Fruit fly (Drosophila melanogaster): ENCODE data around the gene CG10654.

CG10654 gene

dm6 chr3L:12468016-12468415 is 39.6 kb downstream of the CG10654 start, which contains the start of gene eyg (continued):
- TF ChIP-seq jumu (GFP tag; optimal IDR thresholded peaks at IDR 0.05) (no peak), HLHmδ (GFP tag; optimal IDR thresholded peaks at IDR 0.05) (peak; percentile 46), ssp (GFP tag; IDR thresholded peaks at IDR 0.05) (no peak), Jarid2 (GFP tag; optimal IDR thresholded peaks at IDR 0.05) (peak; percentile 68), CG12391 (tag; optimal IDR thresholded peaks at IDR 0.05) (peak; percentile 4), CG2199 (GFP tag; IDR thresholded peaks at IDR 0.05) (0 out of 3 replicates have a peak, but pooled peaks have one; percentile 9), ATbp (GFP tag; optimal IDR thresholded peaks at IDR 0.05) (no peak), CG4820 (GFP tag; optimal IDR thresholded peaks at IDR 0.05) (no peak), repo (GFP tag; optimal IDR thresholded peaks at IDR 0.05) (peak; percentile 15), Lpt (GFP tag; optimal IDR thresholded peaks at IDR 0.05) (no peak), Med (GFP tag) (peak; percentile 94), Awh (GFP tag; IDR thresholded peaks at IDR 0.05) (0 out of 2 replicates have a peak, but pooled peaks have one; percentile 28), CG1792 (GFP tag; optimal IDR thresholded peaks at IDR 0.05) (no peak), Fer1 (GFP tag; optimal IDR thresholded peaks at IDR 0.05) (no peak), vfl (GFP tag; optimal IDR thresholded peaks at IDR 0.05) (no peak), CG6683 (GFP tag; optimal IDR thresholded peaks at IDR 0.05) (no peak), peb (GFP tag; IDR thresholded peaks at IDR 0.05) (no peak), CG4282 (GFP tag; optimal IDR thresholded peaks at IDR 0.05) (no peak), CG12155 (GFP tag; optimal IDR thresholded peaks at IDR 0.05) (no peak), CG32532 (GFP tag; IDR thresholded peaks at IDR 0.05) (peak; percentile 44; the same call in 1 of the 2 replicates), Sry-β (GFP tag; optimal IDR thresholded peaks at IDR 0.05) (no peak), CG11695 (GFP tag; IDR thresholded peaks at IDR 0.05) (0 out of 3 replicates have a peak, but pooled peaks have one; percentile 35), HLH4C (GFP tag; IDR thresholded peaks at IDR 0.05; ENCODE audit: partially characterized antibody) (peak; percentile 36; the same call in 1 of the 3 replicates), CG15073 (GFP tag; optimal IDR thresholded peaks at IDR 0.05) (no peak), Drgx (GFP tag; IDR thresholded peaks at IDR 0.05) (no peak; the same call in 1 of the 2 replicates), pita (GFP tag; optimal IDR thresholded peaks at IDR 0.05) (no peak), YL-1 (GFP tag; optimal IDR thresholded peaks at IDR 0.05) (no peak), CG10654 (GFP tag; optimal IDR thresholded peaks at IDR 0.05) (peak; percentile 30), aop (GFP tag; IDR thresholded peaks at IDR 0.05) (peak; percentile 36; the same call in 1 of the 2 replicates), gcm2 (GFP tag; optimal IDR thresholded peaks at IDR 0.05) (no peak), CG7928 (GFP tag; optimal IDR thresholded peaks at IDR 0.05) (no peak), CG8089 (GFP tag; optimal IDR thresholded peaks at IDR 0.05) (peak; percentile 11), CG7786 (GFP tag; optimal IDR thresholded peaks at IDR 0.05) (peak; percentile 5), Xrp1 (GFP tag; IDR thresholded peaks at IDR 0.05) (peak; percentile 64; the same call in 1 of the 2 replicates), bbx (GFP tag; IDR thresholded peaks at IDR 0.05; ENCODE audit: partially characterized antibody) (peak; percentile 81), CG7963 (GFP tag; IDR thresholded peaks at IDR 0.05; ENCODE audit: partially characterized antibody) (no peak), CG6654 (GFP tag; optimal IDR thresholded peaks at IDR 0.05) (no peak), MESR4 (GFP tag; optimal IDR thresholded peaks at IDR 0.05) (no peak), NfI (GFP tag; optimal IDR thresholded peaks at IDR 0.05) (peak; percentile 47), dimm (GFP tag; IDR thresholded peaks at IDR 0.05) (no peak), salm (tag; optimal IDR thresholded peaks at IDR 0.05) (no peak), sr (GFP tag; IDR thresholded peaks at IDR 0.05) (no peak; the same call in 2 of the 3 replicates), CG14441 (GFP tag; IDR thresholded peaks at IDR 0.05) (no peak), Pdp1 (GFP tag; optimal IDR thresholded peaks at IDR 0.05) (peak in 1 of 2 experiments; percentile 75), nmo (GFP tag; optimal IDR thresholded peaks at IDR 0.05) (peak; percentile 50), hbn (GFP tag; IDR thresholded peaks at IDR 0.05; ENCODE audit: partially characterized antibody) (no peak), gsb (GFP tag; IDR thresholded peaks at IDR 0.05) (no peak), cad (GFP tag; optimal IDR thresholded peaks at IDR 0.05) (no peak), CG11247 (GFP tag; IDR thresholded peaks at IDR 0.05) (no peak), CG7745 (tag; optimal IDR thresholded peaks at IDR 0.05) (peak; percentile 6), Sox100B (GFP tag; optimal IDR thresholded peaks at IDR 0.05) (no peak)
